Worm (Caenorhabditis elegans) whole organism, late embryonic: ENCODE data around the gene C05D2.8.

Experiments used
- C08G9.2 ChIP-seq: sonication (generic microtip); optimal IDR thresholded peaks from 2 replicates; lab custom pipeline; 2016; ENCODE audit warnings: mild to moderate bottlenecking, missing genetic modification characterization, moderate library complexity, missing compliant biosample characterization
- K02D7.2 ChIP-seq: sonication (generic microtip); optimal IDR thresholded peaks from 2 replicates; lab custom pipeline; 2017; ENCODE audit warnings: mild to moderate bottlenecking, missing genetic modification characterization, missing compliant biosample characterization
- ahr-1 ChIP-seq: sonication (generic microtip); optimal IDR thresholded peaks from 2 replicates; lab custom pipeline; 2016; ENCODE audit warnings: missing genetic modification characterization, missing compliant biosample characterization
- ama-1 ChIP-seq: fragments of 150-350 bp; optimal IDR thresholded peaks from 2 replicates; lab custom pipeline; 2014
- ceh-18 ChIP-seq: sonication (generic microtip); optimal IDR thresholded peaks from 2 replicates; lab custom pipeline; 2016; ENCODE audit warnings: missing genetic modification characterization, missing compliant biosample characterization
- ceh-2 ChIP-seq: sonication (generic microtip); optimal IDR thresholded peaks from 2 replicates; lab custom pipeline; 2016; ENCODE audit warnings: missing genotype, missing genetic modification characterization, missing compliant biosample characterization
- ceh-22 ChIP-seq: sonication (generic microtip); optimal IDR thresholded peaks from 2 replicates; lab custom pipeline; 2017; ENCODE audit warnings: missing biosample characterization, missing genetic modification characterization
- ceh-31 ChIP-seq: sonication (generic microtip); optimal IDR thresholded peaks from 2 replicates; lab custom pipeline; 2016; ENCODE audit warnings: missing genetic modification characterization, missing compliant biosample characterization
- ceh-34 ChIP-seq: sonication (generic microtip); optimal IDR thresholded peaks from 2 replicates; lab custom pipeline; 2016; ENCODE audit warnings: mild to moderate bottlenecking, missing genetic modification characterization, missing compliant biosample characterization
- ceh-45 ChIP-seq: fragments of 200-800 bp; sonication (Bioruptor generic); IDR thresholded peaks from 2 replicates; pipeline ENCODE4 v1.3.6; 2022; ENCODE audit warnings: missing genetic modification reagents, missing genetic modification characterization, missing compliant biosample characterization
- ceh-48 ChIP-seq: sonication (generic microtip); optimal IDR thresholded peaks from 2 replicates; lab custom pipeline; 2016; ENCODE audit warnings: missing genetic modification characterization, inconsistent platforms, missing compliant biosample characterization
- ceh-6 ChIP-seq: fragments of 200-800 bp; sonication (Bioruptor generic); optimal IDR thresholded peaks from 2 replicates; lab custom pipeline; 2018; ENCODE audit warnings: mild to moderate bottlenecking, missing genetic modification characterization, missing compliant biosample characterization
- ceh-9 ChIP-seq: sonication (generic microtip); optimal IDR thresholded peaks from 2 replicates; lab custom pipeline; 2016; ENCODE audit warnings: mild to moderate bottlenecking, missing genetic modification characterization, inconsistent platforms, missing compliant biosample characterization
- che-1 ChIP-seq: sonication (generic microtip); optimal IDR thresholded peaks from 2 replicates; lab custom pipeline; 2016; ENCODE audit warnings: mild to moderate bottlenecking, missing genetic modification characterization, missing compliant biosample characterization
- dmd-4 ChIP-seq: sonication (generic microtip); optimal IDR thresholded peaks from 2 replicates; lab custom pipeline; 2016; ENCODE audit warnings: borderline replicate concordance, missing genetic modification characterization, missing compliant biosample characterization
- elt-4 ChIP-seq: sonication (generic microtip); optimal IDR thresholded peaks from 2 replicates; lab custom pipeline; 2016; ENCODE audit warnings: missing genetic modification characterization, missing compliant biosample characterization
- ets-4 ChIP-seq: sonication (generic microtip); optimal IDR thresholded peaks from 2 replicates; lab custom pipeline; 2016; ENCODE audit warnings: missing genetic modification characterization, missing compliant biosample characterization
- fkh-10 ChIP-seq: fragments of 150-350 bp; optimal IDR thresholded peaks from 2 replicates; lab custom pipeline; 2014; ENCODE audit warnings: missing biosample characterization, missing genetic modification reagents, missing genetic modification characterization
- fkh-6 ChIP-seq: sonication (generic microtip); optimal IDR thresholded peaks from 2 replicates; lab custom pipeline; 2016; ENCODE audit warnings: missing genetic modification characterization, missing compliant biosample characterization
- gmeb-2 ChIP-seq: sonication (generic microtip); optimal IDR thresholded peaks from 2 replicates; lab custom pipeline; 2016; ENCODE audit warnings: missing genetic modification characterization, inconsistent platforms, missing compliant biosample characterization
- hlh-30 ChIP-seq: sonication (generic microtip); optimal IDR thresholded peaks from 2 replicates; lab custom pipeline; 2017; ENCODE audit warnings: antibody characterized with exemption, missing genetic modification characterization, missing compliant biosample characterization; ENCODE audit not compliant: insufficient read depth
- hlh-8 ChIP-seq: sonication (generic microtip); optimal IDR thresholded peaks from 2 replicates; lab custom pipeline; 2016; ENCODE audit warnings: missing genotype, missing genetic modification characterization, missing compliant biosample characterization
- madf-2 ChIP-seq: sonication (generic microtip); optimal IDR thresholded peaks from 2 replicates; lab custom pipeline; 2017; ENCODE audit warnings: missing genetic modification characterization, missing compliant biosample characterization
- mec-3 ChIP-seq: sonication (generic microtip); optimal IDR thresholded peaks from 2 replicates; lab custom pipeline; 2016; ENCODE audit warnings: borderline replicate concordance, missing genetic modification characterization, missing compliant biosample characterization
- nfya-1 ChIP-seq: sonication (generic microtip); optimal IDR thresholded peaks from 2 replicates; lab custom pipeline; 2017; ENCODE audit warnings: missing genetic modification characterization, mild to moderate bottlenecking, missing compliant biosample characterization, antibody characterized with exemption, moderate library complexity
- nhr-232 ChIP-seq: sonication (generic microtip); optimal IDR thresholded peaks from 2 replicates; lab custom pipeline; 2016; ENCODE audit warnings: missing genetic modification characterization, missing compliant biosample characterization
- npax-4 ChIP-seq: sonication (generic microtip); optimal IDR thresholded peaks from 2 replicates; lab custom pipeline; 2016; ENCODE audit warnings: missing genetic modification characterization, missing compliant biosample characterization
- odd-2 ChIP-seq: sonication (generic microtip); optimal IDR thresholded peaks from 2 replicates; lab custom pipeline; 2017; ENCODE audit warnings: antibody characterized with exemption, mild to moderate bottlenecking, missing genetic modification characterization, missing compliant biosample characterization
- pha-2 ChIP-seq: sonication (generic microtip); optimal IDR thresholded peaks from 2 replicates; lab custom pipeline; 2017; ENCODE audit warnings: mild to moderate bottlenecking, missing genetic modification characterization, missing compliant biosample characterization
- pha-4 ChIP-seq: fragments of 150-350 bp; optimal IDR thresholded peaks from 2 replicates; lab custom pipeline; 2018; ENCODE audit warnings: missing biosample characterization, missing genetic modification reagents, missing genetic modification characterization
- ref-2 ChIP-seq: sonication (generic microtip); optimal IDR thresholded peaks from 2 replicates; lab custom pipeline; 2016; ENCODE audit warnings: missing genetic modification characterization, missing compliant biosample characterization
- rnt-1 ChIP-seq: sonication (generic microtip); optimal IDR thresholded peaks from 2 replicates; lab custom pipeline; 2016; ENCODE audit warnings: missing genetic modification characterization, missing compliant biosample characterization
- sdc-2 ChIP-seq: sonication (generic microtip); optimal IDR thresholded peaks from 2 replicates; lab custom pipeline; 2016; ENCODE audit warnings: missing genotype, missing genetic modification characterization, missing compliant biosample characterization
- sox-2 ChIP-seq: fragments of 200-800 bp; sonication (Bioruptor generic); IDR thresholded peaks from 2 replicates; pipeline ENCODE4 v1.3.6; 2022; ENCODE audit warnings: missing genetic modification reagents, missing genetic modification characterization, missing compliant biosample characterization
- tbx-2 ChIP-seq: sonication (generic microtip); optimal IDR thresholded peaks from 2 replicates; lab custom pipeline; 2016; ENCODE audit warnings: missing genetic modification characterization, missing compliant biosample characterization
- tbx-7 ChIP-seq: sonication (generic microtip); optimal IDR thresholded peaks from 2 replicates; lab custom pipeline; 2016; ENCODE audit warnings: missing genotype, missing genetic modification characterization, missing compliant biosample characterization
- unc-55 ChIP-seq: sonication (generic microtip); optimal IDR thresholded peaks from 2 replicates; lab custom pipeline; 2017; ENCODE audit warnings: missing biosample characterization, missing genetic modification reagents, missing genetic modification characterization
- unc-86 ChIP-seq: sonication (generic microtip); optimal IDR thresholded peaks from 2 replicates; lab custom pipeline; 2016; ENCODE audit warnings: missing genetic modification characterization, missing compliant biosample characterization
- zip-5 ChIP-seq: sonication (generic microtip); optimal IDR thresholded peaks from 2 replicates; lab custom pipeline; 2016; ENCODE audit warnings: missing genetic modification characterization, missing compliant biosample characterization
- ztf-16 ChIP-seq: sonication (generic microtip); optimal IDR thresholded peaks from 2 replicates; lab custom pipeline; 2017; ENCODE audit warnings: missing genetic modification characterization, missing compliant biosample characterization

The C05D2.8 gene

DNA sequence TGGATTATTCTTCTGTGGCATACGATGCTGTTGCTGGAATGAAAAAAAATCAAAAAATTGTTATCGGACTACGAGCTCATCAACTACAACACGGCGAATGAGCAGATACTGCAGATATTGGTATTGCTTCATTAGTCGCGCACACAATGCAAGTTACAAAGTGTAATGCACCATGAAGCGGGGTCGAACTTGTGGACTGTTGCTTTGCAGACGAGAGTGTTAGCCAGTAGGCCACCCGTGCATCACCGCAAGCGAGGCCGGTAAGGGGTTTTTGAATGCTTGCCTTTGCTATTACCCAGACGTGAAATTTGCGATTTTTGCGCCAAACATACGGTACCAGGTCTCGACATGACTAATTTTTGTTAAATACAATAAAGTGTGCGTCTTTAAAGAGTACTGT, 8.1 kb downstream of the C05D2.8 start (continued):
- TF ChIP-seq ceh-45 (GFP tag; lab: Robert Waterston, UW) (peak; percentile 93), ztf-16 (tag; lab: Kevin White, UChicago) (peak; percentile 92), npax-4 (tag; lab: Kevin White, UChicago) (peak; percentile 85), unc-55 (GFP tag; lab: Kevin White, UChicago) (no peak), C08G9.2 (tag; lab: Kevin White, UChicago) (peak; percentile 78), K02D7.2 (peak; percentile 80), unc-86 (tag; lab: Kevin White, UChicago) (peak; percentile 92), ceh-22 (tag; lab: Kevin White, UChicago) (no peak), madf-2 (tag; lab: Kevin White, UChicago) (peak; percentile 86), ceh-34 (tag; lab: Kevin White, UChicago) (peak; percentile 88), ahr-1 (peak; percentile 82), elt-4 (tag; lab: Kevin White, UChicago) (no peak), ref-2 (tag; lab: Kevin White, UChicago) (peak; percentile 92), pha-2 (tag; lab: Kevin White, UChicago) (peak; percentile 91), nfya-1 (tag; lab: Kevin White, UChicago) (peak; percentile 64), sdc-2 (tag; lab: Kevin White, UChicago) (peak; percentile 87), ceh-18 (peak; percentile 90), nhr-232 (tag; lab: Kevin White, UChicago) (peak; percentile 95), tbx-7 (peak; percentile 72), ceh-31 (peak; percentile 57), che-1 (tag; lab: Kevin White, UChicago) (peak; percentile 90), ceh-2 (tag; lab: Kevin White, UChicago) (peak; percentile 83), pha-4 (tag; lab: Kevin White, UChicago) (no peak), dmd-4 (tag; lab: Kevin White, UChicago) (peak; percentile 83), mec-3 (tag; lab: Kevin White, UChicago) (peak; percentile 35), fkh-6 (peak; percentile 91), hlh-30 (peak; percentile 61), hlh-8 (tag; lab: Kevin White, UChicago) (peak; percentile 71), zip-5 (tag; lab: Kevin White, UChicago) (peak; percentile 77), odd-2 (tag; lab: Kevin White, UChicago) (peak; percentile 65), ceh-6 (GFP tag; lab: Kevin White, UChicago) (peak; percentile 98)
- TF ChIP-seq, all 69 proteins: peak for 59

ce11 chrIII:5599958-5600357, 10.2 kb downstream of the C05D2.8 start, which contains the start of gene wdr-37:
TSS of gene wdr-37 (minus strand) at chrIII:5600058.
- no peak for TF ChIP-seq tbx-2
- TF ChIP-seq gmeb-2: no peak
- no peak for TF ChIP-seq hlh-30
- no peak for TF ChIP-seq ceh-9 (tag; lab: Kevin White, UChicago)
- TF ChIP-seq, all 69 proteins: peak for 0

DNA sequence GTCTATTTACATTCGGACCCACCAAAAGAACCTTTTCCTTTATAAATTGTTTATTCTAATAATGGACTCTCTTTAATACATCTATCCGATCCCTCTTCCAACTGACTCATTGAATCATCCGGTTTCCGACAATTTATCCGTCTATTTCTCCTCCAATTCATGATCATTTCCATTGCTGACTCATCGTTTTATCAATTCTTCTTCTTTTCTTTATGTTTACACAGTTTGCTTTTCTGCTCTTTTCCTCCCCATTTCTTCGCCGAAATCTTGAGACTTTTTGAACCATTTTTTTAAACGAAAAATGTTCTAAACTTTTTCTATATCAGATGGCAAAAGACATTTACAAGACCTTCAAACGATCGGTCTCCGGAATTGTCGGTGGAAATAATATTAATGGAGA, 14.7 kb downstream of the C05D2.8 start, which contains the start of gene ced-6:
Gene ced-6, plus strand, starts transcription at position 327 of the 400 bp plus-strand sequence.
- TF ChIP-seq ceh-48 (no peak), unc-86 (tag; lab: Kevin White, UChicago) (no peak), rnt-1 (no peak), ama-1 (lab: Kevin White, UChicago) (no peak), ceh-34 (tag; lab: Kevin White, UChicago) (no peak), ceh-31 (no peak), fkh-10 (no peak), sox-2 (GFP tag; lab: Robert Waterston, UW) (no peak)

DNA sequence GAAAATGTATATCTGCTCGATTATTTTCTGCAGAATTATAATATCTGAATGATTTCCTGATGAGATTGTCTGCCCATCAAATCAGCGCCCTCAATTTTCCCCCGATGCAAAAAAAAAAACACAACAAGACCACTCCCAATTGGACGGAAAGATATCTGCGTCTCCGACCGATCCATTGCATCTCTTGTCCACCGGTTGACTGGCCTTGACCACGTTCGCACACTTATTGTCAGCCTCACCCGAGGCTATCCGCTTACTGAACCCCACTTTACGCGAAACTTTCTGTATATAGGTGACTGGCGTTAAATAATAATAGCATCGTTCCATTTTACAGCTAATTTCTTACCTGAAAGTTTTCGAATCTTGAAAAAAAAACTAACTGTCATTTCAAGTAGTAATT, 15.8 kb downstream of the C05D2.8 start:
- peak; percentile 42 for TF ChIP-seq nfya-1 (tag; lab: Kevin White, UChicago)
- no peak for TF ChIP-seq ets-4
